Worm (Caenorhabditis elegans): ENCODE results near the gene F42G2.2.

Gene F42G2.2

ce11 chrII:2421905-2422304 is at the start of gene F42G2.2:
TSS of gene F42G2.2 (plus strand) at chrII:2422205.
- no peak for TF ChIP-seq unc-62 (GFP tag; optimal IDR thresholded peaks at IDR 0.05)

- no peak for TF ChIP-seq unc-62 (GFP tag; optimal IDR thresholded peaks at IDR 0.05)
These were observed 47.0 kb upstream of the F42G2.2 start, which contains the start of gene F16G10.2 for ce11 chrII:2374973-2375372. TSS of gene F16G10.2 (plus strand) at chrII:2375273.

ce11 chrII:2377751-2378150 is 44.3 kb upstream of the F42G2.2 start, which contains the start of gene F16G10.6:
TSS of gene F16G10.6 (minus strand) at chrII:2377851.
- no peak for TF ChIP-seq unc-62 (GFP tag; optimal IDR thresholded peaks at IDR 0.05)

ce11 chrII:2378465-2379009 is 43.5 kb upstream of the F42G2.2 start:
- no peak for TF ChIP-seq unc-62 (GFP tag; optimal IDR thresholded peaks at IDR 0.05)

ce11 chrII:2379673-2380072 is 42.3 kb upstream of the F42G2.2 start:
- TF ChIP-seq unc-62 (GFP tag; optimal IDR thresholded peaks at IDR 0.05) = no peak

ce11 chrII:2380174-2380573 is 41.8 kb upstream of the F42G2.2 start, which contains the start of gene F16G10.7:
TSS of gene F16G10.7 (minus strand) at chrII:2380274.
- no peak for TF ChIP-seq unc-62 (GFP tag; optimal IDR thresholded peaks at IDR 0.05)

- no peak for TF ChIP-seq unc-62 (GFP tag; optimal IDR thresholded peaks at IDR 0.05)
These were observed 38.7 kb upstream of the F42G2.2 start, which contains the start of gene F16G10.8 for ce11 chrII:2383334-2383733. TSS of gene F16G10.8 (minus strand) at chrII:2383434.

ce11 chrII:2385495-2385894 is 36.5 kb upstream of the F42G2.2 start, which contains the start of gene F16G10.9:
TSS of gene F16G10.9 (minus strand) at chrII:2385595.
- TF ChIP-seq unc-62 (GFP tag; optimal IDR thresholded peaks at IDR 0.05) = no peak

- no peak for TF ChIP-seq unc-62 (GFP tag; optimal IDR thresholded peaks at IDR 0.05)
These were observed 31.1 kb upstream of the F42G2.2 start, which contains the start of gene F16G10.10 for ce11 chrII:2390884-2391283. TSS of gene F16G10.10 (minus strand) at chrII:2390984.

- TF ChIP-seq unc-62 (GFP tag; optimal IDR thresholded peaks at IDR 0.05) = no peak
These were observed 28.2 kb upstream of the F42G2.2 start, which contains the start of gene F16G10.11 for ce11 chrII:2393821-2394220. TSS of gene F16G10.11 (minus strand) at chrII:2393921.

ce11 chrII:2395864-2396263 is 26.1 kb upstream of the F42G2.2 start, which contains the start of gene F16G10.13:
TSS of gene F16G10.13 (minus strand) at chrII:2395964.
- TF ChIP-seq unc-62 (GFP tag; optimal IDR thresholded peaks at IDR 0.05) = no peak

- TF ChIP-seq unc-62 (GFP tag; optimal IDR thresholded peaks at IDR 0.05) = no peak
These were observed 23.1 kb upstream of the F42G2.2 start, which contains the start of gene F16G10.14 for ce11 chrII:2398884-2399283. TSS of gene F16G10.14 (minus strand) at chrII:2398984.

- TF ChIP-seq unc-62 (GFP tag; optimal IDR thresholded peaks at IDR 0.05) = no peak
These were observed 22.2 kb upstream of the F42G2.2 start for ce11 chrII:2399810-2400209.

- TF ChIP-seq unc-62 (GFP tag; optimal IDR thresholded peaks at IDR 0.05) = no peak
These were observed 18.0 kb upstream of the F42G2.2 start, which contains the start of gene F16G10.1 for ce11 chrII:2403984-2404383. TSS of gene F16G10.1 (plus strand) at chrII:2404284.

- TF ChIP-seq unc-62 (GFP tag; optimal IDR thresholded peaks at IDR 0.05) = no peak
These were observed 10.9 kb upstream of the F42G2.2 start for ce11 chrII:2411093-2411492.

- no peak for TF ChIP-seq unc-62 (GFP tag; optimal IDR thresholded peaks at IDR 0.05)
These were observed 10.4 kb upstream of the F42G2.2 start for ce11 chrII:2411555-2411954.

- no peak for TF ChIP-seq unc-62 (GFP tag; optimal IDR thresholded peaks at IDR 0.05)
These were observed 9.4 kb upstream of the F42G2.2 start, which contains the start of gene fbxa-182 for ce11 chrII:2412649-2413048. TSS of gene fbxa-182 (minus strand) at chrII:2412749.
